Fruit fly (Drosophila melanogaster) ovary, adult (tissue): ENCODE data around the gene CG4592.

Experiments used
- CG17801 ChIP-seq: fragments of 200-800 bp; optimal IDR thresholded peaks from 2 replicates; lab custom pipeline; 2019; ENCODE audit warnings: missing biosample characterization, mild to moderate bottlenecking, missing genetic modification characterization, moderate library complexity; ENCODE audit not compliant: partially characterized antibody

Gene CG4592

dm6 chr2L:9912570-9913260 is 8.7 kb upstream of the CG4592 start, which contains the start of the genes Etl1 and Srp54:
TSS of gene Etl1 (minus strand) at chr2L:9912608.
TSS of gene Srp54 (plus strand) at chr2L:9912911.
- TF ChIP-seq CG17801 (GFP tag; lab: Kevin White, UChicago): no peak

dm6 chr2L:9915011-9915850 is 6.2 kb upstream of the CG4592 start, which contains the start of gene yip2:
TSS of gene yip2 (plus strand) at chr2L:9915253.
- TF ChIP-seq CG17801 (GFP tag; lab: Kevin White, UChicago): peak; percentile 93

- peak; percentile 64 for TF ChIP-seq CG17801 (GFP tag; lab: Kevin White, UChicago)
These were observed 3.1 kb upstream of the CG4592 start, which contains the start of the genes CG5885 and CG4598 for dm6 chr2L:9918020-9918959. TSS of gene CG5885 (minus strand) at chr2L:9918330. TSS of gene CG4598 (plus strand) at chr2L:9918618.

- TF ChIP-seq CG17801 (GFP tag; lab: Kevin White, UChicago): no peak
These were observed 2.2 kb upstream of the CG4592 start for dm6 chr2L:9919218-9919617.

- no peak for TF ChIP-seq CG17801 (GFP tag; lab: Kevin White, UChicago)
These were observed 1.5 kb upstream of the CG4592 start, which contains the start of gene CG4594 for dm6 chr2L:9919949-9920348. TSS of gene CG4594 (plus strand) at chr2L:9920160.

- TF ChIP-seq CG17801 (GFP tag; lab: Kevin White, UChicago): no peak
These were observed 3.3 kb downstream of the CG4592 start, which contains the start of the genes TbCMF46 and CG42366 for dm6 chr2L:9924765-9925164. TSS of gene TbCMF46 (minus strand) at chr2L:9924865. TSS of gene CG42366 (plus strand) at chr2L:9925161.

dm6 chr2L:9930280-9930679 is 8.8 kb downstream of the CG4592 start, which contains the start of gene CG42367:
TSS of gene CG42367 (plus strand) at chr2L:9930580.
- TF ChIP-seq CG17801 (GFP tag; lab: Kevin White, UChicago): no peak

- TF ChIP-seq CG17801 (GFP tag; lab: Kevin White, UChicago): no peak
These were observed 11.6 kb downstream of the CG4592 start, which contains the start of gene Cpr30F for dm6 chr2L:9933063-9933462. TSS of gene Cpr30F (minus strand) at chr2L:9933163.

- peak; percentile 69 for TF ChIP-seq CG17801 (GFP tag; lab: Kevin White, UChicago)
These were observed 16.5 kb downstream of the CG4592 start, which contains the start of gene Arglu1 for dm6 chr2L:9937908-9938307. TSS of gene Arglu1 (minus strand) at chr2L:9938134.

dm6 chr2L:9938631-9939256 is 17.3 kb downstream of the CG4592 start, which contains the start of the genes Datp and CG4619:
TSS of gene Datp (minus strand) at chr2L:9938790.
TSS of gene CG4619 (plus strand) at chr2L:9938863.
- peak; percentile 59 for TF ChIP-seq CG17801 (GFP tag; lab: Kevin White, UChicago)

- no peak for TF ChIP-seq CG17801 (GFP tag; lab: Kevin White, UChicago)
These were observed 22.1 kb downstream of the CG4592 start for dm6 chr2L:9943521-9943920.

dm6 chr2L:9945086-9945485 is 23.7 kb downstream of the CG4592 start:
- no peak for TF ChIP-seq CG17801 (GFP tag; lab: Kevin White, UChicago)

dm6 chr2L:9946051-9946450 is 24.6 kb downstream of the CG4592 start:
- TF ChIP-seq CG17801 (GFP tag; lab: Kevin White, UChicago): no peak
